Fruit fly (Drosophila melanogaster) Kc167 (cell line): ENCODE results near the gene osp.

Experiments used
- Myc ChIP-seq: fragments of >200 bp; optimal IDR thresholded peaks from 2 replicates; lab custom pipeline; 2017; ENCODE audit warnings: missing external identifiers
- ttk ChIP-seq: sonication (Bioruptor generic); optimal IDR thresholded peaks from 2 replicates; lab custom pipeline; 2017; ENCODE audit warnings: missing external identifiers

- TF ChIP-seq Myc (lab: Kevin White, UChicago) (no peak), ttk (lab: Kevin White, UChicago) (no peak)
Observed at dm6 chr2L:14586714-14587481, 102.2 kb downstream of the osp start.
